Fruit fly (Drosophila melanogaster): ENCODE data around the gene mbf1.
A peak's percentile ranks its signal among the peaks of the same experiment; 100 is the strongest.

mbf1 gene

dm6 chr3L:16587994-16588622 is 13.9 kb downstream of the mbf1 start (continued):
- TF ChIP-seq ranshi (GFP tag; IDR thresholded peaks at IDR 0.05) (peak; percentile 68), HHEX (GFP tag; optimal IDR thresholded peaks at IDR 0.05) (peak; percentile 36), crc (GFP tag; optimal IDR thresholded peaks at IDR 0.05) (peak; percentile 9), cad (GFP tag; optimal IDR thresholded peaks at IDR 0.05) (no peak), ase (GFP tag; IDR thresholded peaks at IDR 0.05) (0 out of 3 replicates have a peak, but pooled peaks have one; percentile 51), CG5953 (GFP tag; IDR thresholded peaks at IDR 0.05) (0 out of 2 replicates have a peak, but pooled peaks have one; percentile 40), Hey (tag; optimal IDR thresholded peaks at IDR 0.05) (no peak), caup (GFP tag; optimal IDR thresholded peaks at IDR 0.05; ENCODE audit: severe bottlenecking) (no peak), CG34224 (GFP tag; IDR thresholded peaks at IDR 0.05; ENCODE audit: partially characterized antibody) (peak; percentile 93), fd96Cb (tag; optimal IDR thresholded peaks at IDR 0.05) (peak; percentile 22), emc (GFP tag; optimal IDR thresholded peaks at IDR 0.05) (peak; percentile 44), pros (GFP tag; optimal IDR thresholded peaks at IDR 0.05) (no peak), CG14965 (GFP tag; optimal IDR thresholded peaks at IDR 0.05; ENCODE audit: borderline replicate concordance) (no peak), mam (GFP tag; optimal IDR thresholded peaks at IDR 0.05) (peak; percentile 67), salm (tag; optimal IDR thresholded peaks at IDR 0.05) (no peak), CG13287 (GFP tag; IDR thresholded peaks at IDR 0.05; ENCODE audit: partially characterized antibody) (peak; percentile 94), usp (GFP tag; optimal IDR thresholded peaks at IDR 0.05) (no peak), CG32772 (GFP tag; IDR thresholded peaks at IDR 0.05) (peak; percentile 35), Taf1 (GFP tag; IDR thresholded peaks at IDR 0.05) (no peak), Chrac-16 (GFP tag; optimal IDR thresholded peaks at IDR 0.05) (peak; percentile 56), CG2889 (GFP tag; IDR thresholded peaks at IDR 0.05) (peak; percentile 69; the same call in 2 of the 3 replicates), CG13894 (tag; optimal IDR thresholded peaks at IDR 0.05) (peak; percentile 52), nerfin-2 (GFP tag; IDR thresholded peaks at IDR 0.05; ENCODE audit: partially characterized antibody) (peak; percentile 86), CG12219 (GFP tag; optimal IDR thresholded peaks at IDR 0.05) (no peak), stc (GFP tag; IDR thresholded peaks at IDR 0.05) (peak; percentile 69; the same call in 1 of the 2 replicates), Dfd (GFP tag; optimal IDR thresholded peaks at IDR 0.05) (no peak), Lpt (GFP tag; optimal IDR thresholded peaks at IDR 0.05) (no peak), zfh2 (GFP tag; optimal IDR thresholded peaks at IDR 0.05) (peak; percentile 70), CG11723 (GFP tag; optimal IDR thresholded peaks at IDR 0.05) (no peak), Aef1 (GFP tag; IDR thresholded peaks at IDR 0.05) (peak; percentile 49; the same call in 1 of the 3 replicates), amos (GFP tag; IDR thresholded peaks at IDR 0.05; ENCODE audit: partially characterized antibody) (peak; percentile 92), tx (GFP tag; optimal IDR thresholded peaks at IDR 0.05) (peak; percentile 41), Opbp (GFP tag; IDR thresholded peaks at IDR 0.05; ENCODE audit: partially characterized antibody) (peak; percentile 85), Hsf (GFP tag; optimal IDR thresholded peaks at IDR 0.05) (peak; percentile 66), Sox102F (GFP tag; optimal IDR thresholded peaks at IDR 0.05) (no peak), ems (GFP tag; optimal IDR thresholded peaks at IDR 0.05) (peak; percentile 69), Camta (GFP tag; optimal IDR thresholded peaks at IDR 0.05) (peak; percentile 59), CG8359 (GFP tag; optimal IDR thresholded peaks at IDR 0.05; ENCODE audit: borderline replicate concordance) (no peak), Asciz (GFP tag; optimal IDR thresholded peaks at IDR 0.05) (no peak), CG30431 (GFP tag; optimal IDR thresholded peaks at IDR 0.05) (no peak), zen2 (GFP tag; IDR thresholded peaks at IDR 0.05; ENCODE audit: partially characterized antibody) (peak; percentile 87; the same call in 2 of the 3 replicates), Optix (GFP tag; IDR thresholded peaks at IDR 0.05) (no peak), CG30403 (GFP tag; optimal IDR thresholded peaks at IDR 0.05) (peak; percentile 68), hkb (optimal IDR thresholded peaks at IDR 0.05) (peak; percentile 78), hkb (GFP tag; IDR thresholded peaks at IDR 0.05) (peak; percentile 51), Neu2 (GFP tag; optimal IDR thresholded peaks at IDR 0.05; ENCODE audit: borderline replicate concordance) (peak; percentile 42), Gug (GFP tag; IDR thresholded peaks at IDR 0.05) (peak; percentile 66), Gsc (GFP tag; IDR thresholded peaks at IDR 0.05) (no peak), CG2199 (GFP tag; IDR thresholded peaks at IDR 0.05) (0 out of 3 replicates have a peak, but pooled peaks have one; percentile 30), PHDP (tag; optimal IDR thresholded peaks at IDR 0.05) (peak; percentile 63)

Data from whole organism, embryonic.